Worm (Caenorhabditis elegans) whole organism, L2 larva: Measurements from ENCODE around the gene ZK971.1.

Experiments
- F13H6.1 ChIP-seq: sonication (generic microtip); optimal IDR thresholded peaks from 2 replicates; lab custom pipeline; 2016; ENCODE audit warnings: missing genetic modification characterization, missing compliant biosample characterization
- ama-1 ChIP-seq: fragments of 150-350 bp; optimal IDR thresholded peaks from 2 replicates; lab custom pipeline; 2018; ENCODE audit warnings: inconsistent platforms
- ceh-16 ChIP-seq: fragments of 150-350 bp; optimal IDR thresholded peaks from 2 replicates; lab custom pipeline; 2014; ENCODE audit warnings: missing biosample characterization, missing genetic modification characterization
- dmd-4 ChIP-seq: sonication (generic microtip); optimal IDR thresholded peaks from 2 replicates; lab custom pipeline; 2017; ENCODE audit warnings: missing biosample characterization, missing genetic modification characterization
- elt-3 ChIP-seq: sonication (generic microtip); optimal IDR thresholded peaks from 2 replicates; lab custom pipeline; 2017; ENCODE audit warnings: missing biosample characterization, missing genetic modification characterization
- mab-5 ChIP-seq: fragments of 150-350 bp; optimal IDR thresholded peaks from 2 replicates; lab custom pipeline; 2014; ENCODE audit warnings: missing biosample characterization, missing genetic modification characterization
- nhr-21 ChIP-seq: fragments of 150-350 bp; optimal IDR thresholded peaks from 2 replicates; lab custom pipeline; 2014; ENCODE audit warnings: missing biosample characterization, missing genetic modification characterization
- skn-1 ChIP-seq: sonication (generic microtip); optimal IDR thresholded peaks from 2 replicates; lab custom pipeline; 2017; ENCODE audit warnings: missing biosample characterization, missing genetic modification characterization
- ztf-1 ChIP-seq: fragments of 200-800 bp; sonication (Bioruptor generic); conservative IDR thresholded peaks from 2 replicates; pipeline ENCODE4 v1.3.6; 2022; ENCODE audit warnings: missing genetic modification characterization, missing compliant biosample characterization

ce11 chrII:10239595-10239994 is 39.9 kb downstream of the ZK971.1 start, which contains the start of gene mec-15:
- no peak for TF ChIP-seq nhr-21
- TF ChIP-seq ama-1 (lab: Kevin White, UChicago) = no peak
- no peak for TF ChIP-seq mab-5 (tag; lab: Kevin White, UChicago)
- no peak for TF ChIP-seq skn-1
- TF ChIP-seq F13H6.1 (tag; lab: Kevin White, UChicago) = no peak
- no peak for TF ChIP-seq ceh-16 (tag; lab: Kevin White, UChicago)
- no peak for TF ChIP-seq dmd-4
- no peak for TF ChIP-seq ztf-1 (GFP tag; lab: Robert Waterston, UW)
- no peak for TF ChIP-seq elt-3 (tag; lab: Kevin White, UChicago)
